Worm (Caenorhabditis elegans): Measurements from ENCODE around the gene Y48G9A.9.

Gene Y48G9A.9

DNA sequence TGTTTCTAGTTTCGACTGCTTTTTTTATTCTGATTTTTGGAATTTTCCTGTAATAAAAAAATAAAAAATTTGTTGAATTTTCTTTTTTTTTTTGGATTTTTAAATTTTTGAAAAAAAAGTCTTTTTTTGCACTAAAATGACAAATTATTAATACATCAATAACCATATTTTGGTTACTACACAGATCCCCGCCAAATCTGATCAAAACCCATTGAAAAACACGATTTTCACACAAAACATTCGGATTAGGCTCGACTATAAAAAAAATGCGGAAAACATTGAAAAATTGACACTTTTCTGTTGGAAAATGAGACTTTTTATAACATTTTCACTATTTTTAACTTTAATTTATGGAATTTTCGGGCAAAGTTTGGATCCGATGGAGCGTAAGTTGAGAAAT is 17.7 kb downstream of the Y48G9A.9 start, which contains the start of gene Y48G9A.7:
Y48G9A.7 (plus strand) TSS at position 301 of the 400 bp plus-strand sequence.
- TF ChIP-seq npax-4 (tag; optimal IDR thresholded peaks at IDR 0.05): no peak
- no peak for TF ChIP-seq F13H6.1 (tag; optimal IDR thresholded peaks at IDR 0.05)
- no peak for TF ChIP-seq mec-3 (tag; optimal IDR thresholded peaks at IDR 0.05; ENCODE audit: borderline replicate concordance)
- no peak for TF ChIP-seq ceh-2 (tag; optimal IDR thresholded peaks at IDR 0.05)
- no peak for TF ChIP-seq hlh-30 (tag; optimal IDR thresholded peaks at IDR 0.05; ENCODE audit: insufficient read depth)
- no peak for TF ChIP-seq tbx-2 (tag; optimal IDR thresholded peaks at IDR 0.05)
- no peak for TF ChIP-seq lin-11 (tag; optimal IDR thresholded peaks at IDR 0.05)
- TF ChIP-seq odd-2 (tag; optimal IDR thresholded peaks at IDR 0.05): no peak
- no peak for TF ChIP-seq fax-1 (tag; optimal IDR thresholded peaks at IDR 0.05)
- no peak for TF ChIP-seq unc-86 (tag; optimal IDR thresholded peaks at IDR 0.05)
- TF ChIP-seq pat-9 (tag; optimal IDR thresholded peaks at IDR 0.05): no peak
- TF ChIP-seq fkh-10 (GFP tag; optimal IDR thresholded peaks at IDR 0.05): no peak
- no peak for TF ChIP-seq hlh-8 (tag; optimal IDR thresholded peaks at IDR 0.05)
- no peak for TF ChIP-seq ceh-6 (GFP tag; optimal IDR thresholded peaks at IDR 0.05)
- no peak for TF ChIP-seq ceh-14 (tag; optimal IDR thresholded peaks at IDR 0.05)
- TF ChIP-seq Y22D7AL.16 (tag; optimal IDR thresholded peaks at IDR 0.05): no peak
- no peak for TF ChIP-seq hlh-13 (GFP tag; optimal IDR thresholded peaks at IDR 0.05)
- TF ChIP-seq K02D7.2 (tag; optimal IDR thresholded peaks at IDR 0.05): no peak
- no peak for TF ChIP-seq ceh-9 (tag; optimal IDR thresholded peaks at IDR 0.05)

DNA sequence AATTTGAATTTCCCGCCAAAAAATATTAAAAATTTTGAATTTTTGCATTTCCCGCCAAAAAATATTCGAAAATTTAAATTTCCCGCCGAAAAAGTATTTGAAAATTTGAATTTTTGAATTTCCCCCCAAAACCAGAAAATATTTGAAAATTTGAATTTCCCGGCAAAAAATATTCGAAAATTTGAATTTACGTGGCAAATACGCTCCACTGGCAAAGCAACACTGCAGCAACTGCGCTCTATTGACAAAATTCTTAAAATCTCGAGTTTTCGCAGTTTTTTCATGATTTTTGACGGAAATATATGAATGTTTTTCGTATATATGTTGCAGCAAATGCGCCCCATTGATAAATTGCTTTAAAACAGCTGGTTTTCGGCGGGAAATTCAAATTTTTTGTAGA is 18.9 kb downstream of the Y48G9A.9 start:
- TF ChIP-seq ceh-34 (tag; optimal IDR thresholded peaks at IDR 0.05): no peak
- TF ChIP-seq ceh-48 (tag; optimal IDR thresholded peaks at IDR 0.05): no peak
- no peak for TF ChIP-seq ceh-9 (tag; optimal IDR thresholded peaks at IDR 0.05)
- no peak for TF ChIP-seq fkh-6 (tag; optimal IDR thresholded peaks at IDR 0.05)
- TF ChIP-seq ceh-45 (GFP tag; IDR thresholded peaks at IDR 0.05): no peak
- no peak for TF ChIP-seq gmeb-2 (tag; optimal IDR thresholded peaks at IDR 0.05)
- TF ChIP-seq ahr-1 (tag; optimal IDR thresholded peaks at IDR 0.05): no peak
- TF ChIP-seq eyg-1 (tag; optimal IDR thresholded peaks at IDR 0.05): no peak
- TF ChIP-seq lim-6 (tag; optimal IDR thresholded peaks at IDR 0.05): no peak
- no peak for TF ChIP-seq npax-4 (tag; optimal IDR thresholded peaks at IDR 0.05)
- TF ChIP-seq sox-4 (tag; optimal IDR thresholded peaks at IDR 0.05): no peak
- TF ChIP-seq ceh-2 (tag; optimal IDR thresholded peaks at IDR 0.05): no peak
- TF ChIP-seq unc-42 (tag; optimal IDR thresholded peaks at IDR 0.05): no peak
- no peak for TF ChIP-seq nhr-11 (tag; optimal IDR thresholded peaks at IDR 0.05)
- no peak for TF ChIP-seq odd-2 (tag; optimal IDR thresholded peaks at IDR 0.05)

DNA sequence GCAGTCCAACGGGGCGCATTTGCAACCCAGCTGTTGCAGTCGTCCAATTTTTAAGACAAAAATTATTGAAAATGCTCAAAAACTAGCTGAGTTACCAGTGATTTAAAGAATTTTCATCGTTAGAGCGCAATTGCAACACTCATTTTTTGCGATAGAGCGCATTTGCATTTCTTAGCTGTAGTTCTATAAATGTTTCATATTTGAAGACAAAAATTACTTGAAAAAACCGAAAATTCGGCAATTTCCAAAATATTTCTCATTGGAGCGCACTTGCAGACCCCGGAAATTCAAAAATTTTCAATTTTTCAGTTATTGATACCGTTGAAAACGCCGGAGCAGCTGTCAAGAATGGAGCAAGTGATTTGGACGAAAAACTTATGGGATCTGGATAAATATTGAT is 19.5 kb downstream of the Y48G9A.9 start:
- TF ChIP-seq hlh-15 (tag; optimal IDR thresholded peaks at IDR 0.05): no peak
- no peak for TF ChIP-seq eyg-1 (tag; optimal IDR thresholded peaks at IDR 0.05)
- TF ChIP-seq hlh-13 (GFP tag; optimal IDR thresholded peaks at IDR 0.05): no peak
- no peak for TF ChIP-seq pag-3 (tag; optimal IDR thresholded peaks at IDR 0.05; ENCODE audit: borderline replicate concordance)

DNA sequence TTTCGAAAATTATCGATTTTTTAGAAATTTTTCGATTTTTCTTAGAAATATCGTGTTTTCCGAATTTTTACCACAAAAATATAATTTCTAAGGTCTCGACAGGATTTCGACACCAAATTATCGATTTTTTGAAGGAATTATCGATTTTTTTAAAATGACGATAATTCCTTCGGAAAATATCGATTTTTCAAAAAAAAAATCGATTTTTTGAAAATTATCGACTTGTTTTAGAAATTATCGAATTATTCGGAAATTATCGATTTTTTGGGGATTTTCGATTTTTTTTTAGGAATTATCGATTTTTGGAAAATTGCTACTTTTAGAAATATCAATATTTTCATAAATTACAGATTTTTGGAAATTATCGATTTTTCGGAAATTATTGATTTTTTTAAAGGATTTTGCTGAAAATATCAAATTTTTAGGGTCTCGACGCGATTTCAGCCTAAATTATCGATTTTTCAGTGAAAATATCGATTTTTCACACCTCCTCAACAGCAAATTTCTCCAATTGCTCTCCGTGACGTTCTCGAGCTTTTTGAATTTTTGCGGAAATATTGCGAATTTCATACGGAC is 20.2 kb downstream of the Y48G9A.9 start:
- TF ChIP-seq ceh-18 (tag; optimal IDR thresholded peaks at IDR 0.05): no peak
- TF ChIP-seq tbx-7 (tag; optimal IDR thresholded peaks at IDR 0.05): no peak
- no peak for TF ChIP-seq F13H6.1 (tag; optimal IDR thresholded peaks at IDR 0.05)
- TF ChIP-seq ceh-48 (tag; optimal IDR thresholded peaks at IDR 0.05): peak; percentile 97
- no peak for TF ChIP-seq hlh-15 (tag; optimal IDR thresholded peaks at IDR 0.05)

DNA sequence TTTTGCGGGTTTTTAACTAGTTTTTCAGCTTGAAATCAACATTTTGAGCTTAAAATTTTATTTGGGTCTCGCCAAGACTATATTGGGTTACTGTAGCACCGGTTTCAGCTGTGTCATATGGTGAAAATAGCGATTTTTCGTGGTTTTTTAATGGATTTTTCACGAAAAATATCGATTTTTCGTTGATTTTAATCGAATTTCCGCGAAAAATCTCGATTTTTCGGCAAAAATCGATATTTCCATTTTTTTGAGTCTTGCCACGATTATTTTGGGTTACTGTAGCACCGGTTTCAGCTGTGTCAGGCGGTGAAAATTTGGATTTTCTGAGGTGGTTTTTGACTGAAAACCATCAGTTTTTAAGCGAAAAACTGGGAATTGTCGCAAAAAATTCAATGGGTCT is 22.8 kb downstream of the Y48G9A.9 start:
- TF ChIP-seq nfya-1 (tag; optimal IDR thresholded peaks at IDR 0.05) (no peak), ama-1 (optimal IDR thresholded peaks at IDR 0.05) (no peak), zip-5 (tag; optimal IDR thresholded peaks at IDR 0.05) (no peak), unc-42 (tag; optimal IDR thresholded peaks at IDR 0.05) (no peak), madf-2 (tag; optimal IDR thresholded peaks at IDR 0.05) (no peak), ceh-19 (GFP tag; optimal IDR thresholded peaks at IDR 0.05) (no peak), unc-3 (GFP tag; conservative IDR thresholded peaks at IDR 0.05) (no peak), unc-3 (tag; optimal IDR thresholded peaks at IDR 0.05) (no peak), ceh-30 (tag; optimal IDR thresholded peaks at IDR 0.05) (no peak), ztf-16 (tag; optimal IDR thresholded peaks at IDR 0.05) (no peak), T23F11.4 (GFP tag; optimal IDR thresholded peaks at IDR 0.05) (no peak), ceh-6 (GFP tag; optimal IDR thresholded peaks at IDR 0.05) (no peak)
